Comparison of ENCODE assay signal across 1 fruit fly cellular context in the genomic region with DNA sequence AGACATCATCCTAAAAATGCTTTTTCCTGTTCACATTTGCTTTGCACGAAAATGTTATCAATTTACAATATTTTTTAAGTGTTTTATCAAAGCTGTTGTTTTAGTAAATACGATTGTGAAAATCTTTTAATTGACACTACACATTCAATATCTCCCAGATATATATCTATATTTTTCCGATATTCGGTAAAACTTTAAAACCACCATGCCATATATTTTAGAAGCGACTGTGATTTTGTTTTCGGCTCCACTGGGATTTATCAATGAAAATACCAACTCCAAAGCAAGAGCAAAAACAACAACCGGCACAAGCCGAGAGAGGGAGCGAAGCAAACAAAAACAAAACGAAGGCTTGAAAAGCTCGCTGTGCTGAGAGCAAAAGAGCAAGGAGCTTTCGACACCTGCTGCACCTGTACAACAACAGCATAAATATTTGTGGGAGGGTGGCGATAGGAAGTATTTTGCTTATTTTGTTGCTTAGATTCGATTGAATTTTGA.
TF ChIP-seq lines count a peak whose summit lies in the region.

No protein-coding gene starts in this region.

TF ChIP-seq in whole organism, embryonic, 481 proteins besides CTCF, POLR2A, EP300 and RAD21 (continued from another document):
- TF ChIP-seq CG1647 (GFP tag; optimal IDR thresholded peaks at IDR 0.05; lab: Kevin White, UChicago) (no peak), hbn (GFP tag; IDR thresholded peaks at IDR 0.05; lab: Robert Waterston, UW; ENCODE audit: partially characterized antibody) (no peak), p53 (GFP tag; optimal IDR thresholded peaks at IDR 0.05; lab: Kevin White, UChicago) (no peak), CG34224 (GFP tag; IDR thresholded peaks at IDR 0.05; lab: Robert Waterston, UW; ENCODE audit: partially characterized antibody) (no peak), Ravus (GFP tag; IDR thresholded peaks at IDR 0.05; lab: Robert Waterston, UW) (no peak), Six4 (GFP tag; optimal IDR thresholded peaks at IDR 0.05; lab: Kevin White, UChicago) (no peak), CG9215 (GFP tag; IDR thresholded peaks at IDR 0.05; lab: Robert Waterston, UW) (no peak), sob (GFP tag; IDR thresholded peaks at IDR 0.05; lab: Robert Waterston, UW) (peak; percentile 38; the same call in 1 of the 2 replicates), CoRest (tag; optimal IDR thresholded peaks at IDR 0.05; lab: Kevin White, UChicago) (peak; percentile 58), NC2β (GFP tag; optimal IDR thresholded peaks at IDR 0.05; lab: Kevin White, UChicago) (no peak), ase (GFP tag; IDR thresholded peaks at IDR 0.05; lab: Robert Waterston, UW) (peak; percentile 57; the same call in 2 of the 3 replicates), Lhr (GFP tag; optimal IDR thresholded peaks at IDR 0.05; lab: Kevin White, UChicago) (no peak), CG18476 (GFP tag; optimal IDR thresholded peaks at IDR 0.05; lab: Kevin White, UChicago) (peak; percentile 25), Dbx (GFP tag; IDR thresholded peaks at IDR 0.05; lab: Robert Waterston, UW) (no peak), Sry-δ (GFP tag; optimal IDR thresholded peaks at IDR 0.05; lab: Kevin White, UChicago) (no peak), hb (GFP tag; IDR thresholded peaks at IDR 0.05; lab: Robert Waterston, UW; ENCODE audit: partially characterized antibody) (no peak), CG6654 (GFP tag; optimal IDR thresholded peaks at IDR 0.05; lab: Kevin White, UChicago) (peak; percentile 0), CG31224 (GFP tag; IDR thresholded peaks at IDR 0.05; lab: Robert Waterston, UW) (peak; percentile 33; the same call in 1 of the 2 replicates), row (GFP tag; IDR thresholded peaks at IDR 0.05; lab: Robert Waterston, UW) (no peak), Ada2b (GFP tag; IDR thresholded peaks at IDR 0.05; lab: Robert Waterston, UW) (0 out of 2 replicates have a peak, but pooled peaks have one; percentile 31), CG33557 (GFP tag; optimal IDR thresholded peaks at IDR 0.05; lab: Kevin White, UChicago) (no peak), Taf1 (GFP tag; IDR thresholded peaks at IDR 0.05; lab: Robert Waterston, UW) (no peak), HmgZ (tag; optimal IDR thresholded peaks at IDR 0.05; lab: Kevin White, UChicago) (no peak), Opbp (GFP tag; IDR thresholded peaks at IDR 0.05; lab: Robert Waterston, UW; ENCODE audit: partially characterized antibody) (no peak), CG31388 (GFP tag; optimal IDR thresholded peaks at IDR 0.05; lab: Kevin White, UChicago) (no peak), CG15011 (GFP tag; optimal IDR thresholded peaks at IDR 0.05; lab: Kevin White, UChicago) (peak; percentile 6), Gsc (GFP tag; IDR thresholded peaks at IDR 0.05; lab: Robert Waterston, UW) (no peak), Atf3 (GFP tag; optimal IDR thresholded peaks at IDR 0.05; lab: Kevin White, UChicago) (no peak), CG2202 (tag; optimal IDR thresholded peaks at IDR 0.05; lab: Kevin White, UChicago) (no peak), hkb (optimal IDR thresholded peaks at IDR 0.05; lab: Kevin White, UChicago) (no peak), hkb (GFP tag; IDR thresholded peaks at IDR 0.05; lab: Robert Waterston, UW) (peak; percentile 62), maf-S (GFP tag; optimal IDR thresholded peaks at IDR 0.05; lab: Kevin White, UChicago) (no peak), sens (GFP tag; lab: Kevin White, UChicago) (peak; percentile 75), CG16779 (GFP tag; IDR thresholded peaks at IDR 0.05; lab: Robert Waterston, UW) (0 out of 2 replicates have a peak, but pooled peaks have one; percentile 24), Dip2 (GFP tag; IDR thresholded peaks at IDR 0.05; lab: Robert Waterston, UW) (no peak), CG4730 (GFP tag; IDR thresholded peaks at IDR 0.05; lab: Robert Waterston, UW) (no peak), Tbp (GFP tag; optimal IDR thresholded peaks at IDR 0.05; lab: Kevin White, UChicago) (no peak), zen (tag; optimal IDR thresholded peaks at IDR 0.05; lab: Kevin White, UChicago) (no peak), zf30C (GFP tag; optimal IDR thresholded peaks at IDR 0.05; lab: Kevin White, UChicago) (no peak), CG14860 (GFP tag; IDR thresholded peaks at IDR 0.05; lab: Robert Waterston, UW; ENCODE audit: partially characterized antibody) (no peak)
